Worm (Caenorhabditis elegans) whole organism, late embryonic: ENCODE data around the gene msp-74.

Experiments used
- Y22D7AL.16 ChIP-seq: sonication (generic microtip); optimal IDR thresholded peaks from 2 replicates; lab custom pipeline; 2016; ENCODE audit warnings: missing genetic modification characterization, missing compliant biosample characterization
- ceh-31 ChIP-seq: sonication (generic microtip); optimal IDR thresholded peaks from 2 replicates; lab custom pipeline; 2016; ENCODE audit warnings: missing genetic modification characterization, missing compliant biosample characterization
- ceh-34 ChIP-seq: sonication (generic microtip); optimal IDR thresholded peaks from 2 replicates; lab custom pipeline; 2016; ENCODE audit warnings: mild to moderate bottlenecking, missing genetic modification characterization, missing compliant biosample characterization
- che-1 ChIP-seq: sonication (generic microtip); optimal IDR thresholded peaks from 2 replicates; lab custom pipeline; 2016; ENCODE audit warnings: mild to moderate bottlenecking, missing genetic modification characterization, missing compliant biosample characterization
- eyg-1 ChIP-seq: sonication (generic microtip); optimal IDR thresholded peaks from 2 replicates; lab custom pipeline; 2016; ENCODE audit warnings: missing genotype, missing genetic modification characterization, missing compliant biosample characterization
- nhr-11 ChIP-seq: fragments of 150-350 bp; optimal IDR thresholded peaks from 2 replicates; lab custom pipeline; 2014; ENCODE audit warnings: missing biosample characterization, missing genetic modification characterization
- pat-9 ChIP-seq: fragments of 200-800 bp; sonication (Bioruptor generic); optimal IDR thresholded peaks from 2 replicates; lab custom pipeline; 2018; ENCODE audit warnings: mild to moderate bottlenecking, missing genetic modification characterization, moderate library complexity, missing compliant biosample characterization
- pha-4 ChIP-seq: fragments of 150-350 bp; optimal IDR thresholded peaks from 2 replicates; lab custom pipeline; 2018; ENCODE audit warnings: missing biosample characterization, missing genetic modification reagents, missing genetic modification characterization
- pqm-1 ChIP-seq: sonication (generic microtip); optimal IDR thresholded peaks from 2 replicates; lab custom pipeline; 2016; ENCODE audit warnings: missing genetic modification characterization, missing compliant biosample characterization
- tbx-7 ChIP-seq: sonication (generic microtip); optimal IDR thresholded peaks from 2 replicates; lab custom pipeline; 2016; ENCODE audit warnings: missing genotype, missing genetic modification characterization, missing compliant biosample characterization

ce11 chrII:5069525-5069924 is 45.6 kb downstream of the msp-74 start, which contains the start of gene idpb-2:
- no peak for TF ChIP-seq nhr-11
- TF ChIP-seq ceh-31 = no peak
- TF ChIP-seq pha-4 (tag; lab: Kevin White, UChicago) = no peak
- no peak for TF ChIP-seq eyg-1 (tag; lab: Kevin White, UChicago)
- TF ChIP-seq pqm-1 = no peak
- no peak for TF ChIP-seq pat-9 (tag; lab: Kevin White, UChicago)
- no peak for TF ChIP-seq che-1
- no peak for TF ChIP-seq tbx-7 (tag; lab: Kevin White, UChicago)
- TF ChIP-seq ceh-34 = no peak
- no peak for TF ChIP-seq Y22D7AL.16 (tag; lab: Kevin White, UChicago)
